Worm (Caenorhabditis elegans): ENCODE results near the gene ketn-1.

- TF ChIP-seq pqm-1 (tag; optimal IDR thresholded peaks at IDR 0.05) (no peak), mdl-1 (tag; optimal IDR thresholded peaks at IDR 0.05) (no peak), mml-1 (tag; optimal IDR thresholded peaks at IDR 0.05) (no peak), unc-62 (GFP tag; optimal IDR thresholded peaks at IDR 0.05) (no peak)
These were observed 37.9 kb downstream of the ketn-1 start, which contains the start of gene dhs-15 for ce11 chrV:2769754-2770153.
